Fruit fly (Drosophila melanogaster): Measurements from ENCODE around the gene CG42818.
A peak's percentile ranks its signal among the peaks of the same experiment; 100 is the strongest.

The CG42818 gene

DNA sequence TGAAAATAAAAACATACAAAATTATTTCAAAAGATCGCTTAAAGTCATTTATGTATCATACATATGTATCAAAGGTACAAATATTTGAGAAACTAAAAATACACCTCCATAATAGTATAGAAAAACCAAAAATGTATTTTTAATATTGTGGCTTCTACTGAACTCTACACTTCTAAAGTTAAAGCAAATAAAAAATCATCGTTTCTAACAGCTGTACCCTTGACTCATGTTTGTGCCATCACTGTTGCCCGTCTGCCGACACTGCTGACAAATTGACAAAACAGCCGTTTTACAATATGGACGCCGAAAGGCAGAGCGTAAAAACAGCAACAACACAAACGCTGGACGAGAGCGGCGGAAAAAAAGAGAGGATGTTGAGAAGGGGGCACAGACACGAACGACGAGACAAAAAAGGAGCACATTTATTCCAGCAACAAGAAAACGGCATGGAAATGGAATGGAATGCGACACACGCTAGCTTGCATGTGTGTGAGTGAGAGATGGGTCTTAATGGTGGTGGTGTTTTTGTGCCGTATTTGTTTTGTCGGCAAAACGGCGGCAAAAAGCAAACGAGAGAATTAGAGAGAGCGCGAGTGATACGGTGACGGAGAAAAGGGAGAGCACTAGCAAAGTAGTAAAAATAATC lies 44.7 kb downstream of the CG42818 start (continued):
- TF ChIP-seq CG6791 (GFP tag; IDR thresholded peaks at IDR 0.05; ENCODE audit: partially characterized antibody) (no peak), nom (GFP tag; optimal IDR thresholded peaks at IDR 0.05) (peak; percentile 67), CG14667 (GFP tag; IDR thresholded peaks at IDR 0.05) (no peak), fd3F (GFP tag; optimal IDR thresholded peaks at IDR 0.05) (peak; percentile 76), hbn (GFP tag; IDR thresholded peaks at IDR 0.05; ENCODE audit: partially characterized antibody) (no peak), da (GFP tag; optimal IDR thresholded peaks at IDR 0.05) (peak; percentile 26), esg (GFP tag; conservative IDR thresholded peaks at IDR 0.05) (no peak), NK7.1 (GFP tag; optimal IDR thresholded peaks at IDR 0.05) (peak; percentile 69), gce (GFP tag; IDR thresholded peaks at IDR 0.05) (no peak), CG14050 (GFP tag; IDR thresholded peaks at IDR 0.05) (no peak), CG8281 (tag; optimal IDR thresholded peaks at IDR 0.05) (peak; percentile 94), CG18619 (GFP tag; optimal IDR thresholded peaks at IDR 0.05) (peak; percentile 86), maf-S (GFP tag; optimal IDR thresholded peaks at IDR 0.05) (peak; percentile 71), Ada2b (GFP tag; IDR thresholded peaks at IDR 0.05) (no peak), CG9817 (tag; optimal IDR thresholded peaks at IDR 0.05) (peak; percentile 74), Sry-δ (GFP tag; optimal IDR thresholded peaks at IDR 0.05) (peak; percentile 41), CG17802 (tag; optimal IDR thresholded peaks at IDR 0.05) (peak; percentile 56), bigmax (GFP tag; optimal IDR thresholded peaks at IDR 0.05) (no peak), aop (GFP tag; IDR thresholded peaks at IDR 0.05) (no peak), CG11398 (GFP tag; optimal IDR thresholded peaks at IDR 0.05) (peak; percentile 64), CG11560 (tag; IDR thresholded peaks at IDR 0.05) (no peak), sqz (GFP tag; optimal IDR thresholded peaks at IDR 0.05) (peak; percentile 78), chm (GFP tag; IDR thresholded peaks at IDR 0.05) (no peak), Pdp1 (GFP tag; optimal IDR thresholded peaks at IDR 0.05) (peak in 1 of 2 experiments; percentile 69), trh (GFP tag; optimal IDR thresholded peaks at IDR 0.05) (peak; percentile 55), CG2202 (tag; optimal IDR thresholded peaks at IDR 0.05) (peak; percentile 50), jigr1 (GFP tag; IDR thresholded peaks at IDR 0.05) (no peak), CG8944 (GFP tag; optimal IDR thresholded peaks at IDR 0.05) (peak; percentile 53), CG34422 (GFP tag; IDR thresholded peaks at IDR 0.05) (no peak), toy (GFP tag; IDR thresholded peaks at IDR 0.05) (no peak), kay (GFP tag; optimal IDR thresholded peaks at IDR 0.05) (no peak), Six4 (GFP tag; optimal IDR thresholded peaks at IDR 0.05) (peak; percentile 63), NFAT (GFP tag; IDR thresholded peaks at IDR 0.05) (no peak), CG10274 (GFP tag; optimal IDR thresholded peaks at IDR 0.05) (peak; percentile 75), D19A (tag; optimal IDR thresholded peaks at IDR 0.05) (peak; percentile 80), Hsf (GFP tag; optimal IDR thresholded peaks at IDR 0.05) (peak; percentile 78), Dref (GFP tag; IDR thresholded peaks at IDR 0.05) (no peak), CG12236 (GFP tag; optimal IDR thresholded peaks at IDR 0.05) (peak; percentile 15), hkb (optimal IDR thresholded peaks at IDR 0.05) (no peak), hkb (GFP tag; IDR thresholded peaks at IDR 0.05) (no peak), CG3163 (GFP tag; optimal IDR thresholded peaks at IDR 0.05) (peak; percentile 65), Eip74EF (GFP tag; optimal IDR thresholded peaks at IDR 0.05) (peak in 1 of 2 experiments; percentile 66), CG13775 (GFP tag; optimal IDR thresholded peaks at IDR 0.05) (peak; percentile 85), dm (GFP tag; optimal IDR thresholded peaks at IDR 0.05) (peak; percentile 69), exex (tag; optimal IDR thresholded peaks at IDR 0.05) (peak; percentile 44), CG15601 (tag; optimal IDR thresholded peaks at IDR 0.05) (peak; percentile 68), pb (GFP tag; optimal IDR thresholded peaks at IDR 0.05) (peak; percentile 83), Jarid2 (GFP tag; optimal IDR thresholded peaks at IDR 0.05) (peak; percentile 58), CG17385 (GFP tag; optimal IDR thresholded peaks at IDR 0.05) (peak; percentile 74), CG3847 (GFP tag; IDR thresholded peaks at IDR 0.05) (no peak), CG9437 (GFP tag; optimal IDR thresholded peaks at IDR 0.05) (peak; percentile 56)
